Fruit fly (Drosophila melanogaster) whole organism, prepupa: ENCODE data around the gene Charon.

Source experiments
- CG16779 ChIP-seq: fragments of 200-800 bp; sonication (Bioruptor generic); optimal IDR thresholded peaks from 3 replicates; lab custom pipeline; 2017; ENCODE audit warnings: missing biosample characterization, mild to moderate bottlenecking, missing genetic modification characterization
- CG6854 ChIP-seq: fragments of 200-800 bp; sonication (Bioruptor generic); optimal IDR thresholded peaks from 2 replicates; lab custom pipeline; 2017; ENCODE audit warnings: missing biosample characterization, mild to moderate bottlenecking, missing genetic modification characterization
- Met ChIP-seq: fragments of 200-800 bp; sonication (Bioruptor generic); optimal IDR thresholded peaks from 3 replicates; lab custom pipeline; 2016; ENCODE audit warnings: missing biosample characterization, missing genetic modification characterization
- Sox102F ChIP-seq: fragments of 200-800 bp; sonication (Bioruptor generic); optimal IDR thresholded peaks from 2 replicates; lab custom pipeline; 2016; ENCODE audit warnings: missing biosample characterization, mild to moderate bottlenecking, missing genetic modification characterization

DNA sequence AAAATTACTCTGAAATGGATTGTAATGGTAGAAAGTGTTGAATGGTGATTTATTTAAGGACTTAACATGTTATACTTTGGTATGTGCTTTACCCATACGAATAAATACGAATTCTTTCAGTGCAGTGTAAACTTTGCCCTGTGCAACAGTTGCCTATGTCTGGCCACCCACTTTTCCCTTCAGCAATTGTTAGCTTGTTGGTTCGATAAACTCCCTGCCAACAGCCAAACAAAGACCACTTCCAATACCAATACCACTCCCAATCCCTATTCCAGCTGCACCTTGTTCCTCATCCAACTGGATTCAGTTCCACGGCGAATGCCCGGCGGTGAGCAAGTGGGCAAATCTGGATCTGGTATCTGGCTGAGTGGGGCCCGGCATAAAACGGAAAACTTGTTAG, 31.3 kb upstream of the Charon start, which contains the start of gene CG14342:
- no peak for TF ChIP-seq CG16779 (tag; lab: Kevin White, UChicago)
- no peak for TF ChIP-seq Met
- TF ChIP-seq Sox102F (GFP tag; lab: Kevin White, UChicago): no peak
- no peak for TF ChIP-seq CG6854 (GFP tag; lab: Kevin White, UChicago)
